Fruit fly (Drosophila melanogaster): ENCODE results near the gene Hk.

Hk gene

dm6 chrX:10307955-10308354 lies 44.7 kb upstream of the Hk start (continued):
- TF ChIP-seq CG6791 (GFP tag; IDR thresholded peaks at IDR 0.05; ENCODE audit: partially characterized antibody) (0 out of 3 replicates have a peak, but pooled peaks have one; percentile 26), Sry-β (GFP tag; optimal IDR thresholded peaks at IDR 0.05) (no peak), CG2199 (GFP tag; IDR thresholded peaks at IDR 0.05) (0 out of 3 replicates have a peak, but pooled peaks have one; percentile 74), CG12744 (GFP tag; optimal IDR thresholded peaks at IDR 0.05) (no peak), Opbp (GFP tag; IDR thresholded peaks at IDR 0.05; ENCODE audit: partially characterized antibody) (0 out of 3 replicates have a peak, but pooled peaks have one; percentile 43), Xrp1 (GFP tag; IDR thresholded peaks at IDR 0.05) (no peak), sob (GFP tag; IDR thresholded peaks at IDR 0.05) (no peak)

DNA sequence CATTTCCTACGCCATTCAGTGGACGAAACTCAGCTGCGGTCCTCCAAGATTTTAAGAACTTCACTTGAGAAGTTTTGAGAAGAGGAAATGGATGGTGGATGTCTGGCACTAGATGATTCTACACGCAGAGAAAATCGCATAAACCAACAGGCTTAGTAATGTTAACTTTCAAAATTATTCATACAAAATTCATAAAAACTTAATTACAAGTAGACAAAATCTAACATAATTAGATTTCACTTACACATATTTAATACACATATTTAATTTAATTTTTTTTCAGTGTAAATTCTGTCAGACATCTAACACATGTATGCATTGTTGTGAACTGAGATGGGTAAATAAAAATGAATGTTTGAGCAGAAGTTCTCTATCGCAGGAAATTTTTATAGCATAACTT lies 36.9 kb upstream of the Hk start:
- TF ChIP-seq BEAF-32 (GFP tag; optimal IDR thresholded peaks at IDR 0.05) (no peak), CG11504 (tag; optimal IDR thresholded peaks at IDR 0.05) (peak; percentile 41), cg (GFP tag; optimal IDR thresholded peaks at IDR 0.05) (no peak), Dref (GFP tag; IDR thresholded peaks at IDR 0.05) (no peak), CG17328 (GFP tag; IDR thresholded peaks at IDR 0.05) (no peak), CG13424 (tag; optimal IDR thresholded peaks at IDR 0.05) (peak; percentile 7), zen (tag; optimal IDR thresholded peaks at IDR 0.05) (no peak), CG32767 (GFP tag; IDR thresholded peaks at IDR 0.05) (no peak), nerfin-1 (tag; optimal IDR thresholded peaks at IDR 0.05) (no peak), gem (tag; optimal IDR thresholded peaks at IDR 0.05) (peak; percentile 49), Ets65A (GFP tag) (peak; percentile 45), tll (GFP tag; optimal IDR thresholded peaks at IDR 0.05) (no peak), lab (GFP tag; optimal IDR thresholded peaks at IDR 0.05) (peak; percentile 8), CG10979 (tag; optimal IDR thresholded peaks at IDR 0.05) (no peak), Mad (GFP tag; optimal IDR thresholded peaks at IDR 0.05) (no peak), bsh (GFP tag; optimal IDR thresholded peaks at IDR 0.05) (peak in 1 of 2 experiments; percentile 16), CG7556 (GFP tag; optimal IDR thresholded peaks at IDR 0.05) (peak; percentile 25), Hr51 (GFP tag; optimal IDR thresholded peaks at IDR 0.05) (peak in 1 of 2 experiments; percentile 39), CG7839 (tag; optimal IDR thresholded peaks at IDR 0.05) (peak; percentile 26), CG12391 (tag; optimal IDR thresholded peaks at IDR 0.05) (peak; percentile 14), nmo (GFP tag; optimal IDR thresholded peaks at IDR 0.05) (peak; percentile 8), CG7357 (GFP tag; IDR thresholded peaks at IDR 0.05) (no peak), Atf-2 (GFP tag; optimal IDR thresholded peaks at IDR 0.05) (no peak), bcd (GFP tag; optimal IDR thresholded peaks at IDR 0.05) (no peak), hkb (optimal IDR thresholded peaks at IDR 0.05) (no peak), hkb (GFP tag; IDR thresholded peaks at IDR 0.05) (peak; percentile 20; the same call in 1 of the 2 replicates), unpg (GFP tag; optimal IDR thresholded peaks at IDR 0.05) (peak; percentile 20), Sox102F (GFP tag; optimal IDR thresholded peaks at IDR 0.05) (peak; percentile 36), prd (optimal IDR thresholded peaks at IDR 0.05) (no peak), prd (GFP tag; IDR thresholded peaks at IDR 0.05) (no peak), CG6254 (GFP tag; optimal IDR thresholded peaks at IDR 0.05) (no peak), knrl (GFP tag; IDR thresholded peaks at IDR 0.05; ENCODE audit: partially characterized antibody) (no peak), grau (tag; optimal IDR thresholded peaks at IDR 0.05) (peak; percentile 22), row (GFP tag; IDR thresholded peaks at IDR 0.05) (peak; percentile 38; the same call in 1 of the 3 replicates), dmrt99B (tag; optimal IDR thresholded peaks at IDR 0.05) (peak; percentile 44), fd3F (GFP tag; optimal IDR thresholded peaks at IDR 0.05) (no peak), Bgb (GFP tag; IDR thresholded peaks at IDR 0.05; ENCODE audit: partially characterized antibody) (no peak), Fer1 (GFP tag; optimal IDR thresholded peaks at IDR 0.05) (peak; percentile 29), slbo (GFP tag; IDR thresholded peaks at IDR 0.05) (peak; percentile 39), CG18599 (GFP tag; optimal IDR thresholded peaks at IDR 0.05) (peak; percentile 5), PHDP (tag; optimal IDR thresholded peaks at IDR 0.05) (peak; percentile 8)

All from whole organism, embryonic.